Fruit fly (Drosophila melanogaster): ENCODE results near the gene mRpL47.

mRpL47 gene

DNA sequence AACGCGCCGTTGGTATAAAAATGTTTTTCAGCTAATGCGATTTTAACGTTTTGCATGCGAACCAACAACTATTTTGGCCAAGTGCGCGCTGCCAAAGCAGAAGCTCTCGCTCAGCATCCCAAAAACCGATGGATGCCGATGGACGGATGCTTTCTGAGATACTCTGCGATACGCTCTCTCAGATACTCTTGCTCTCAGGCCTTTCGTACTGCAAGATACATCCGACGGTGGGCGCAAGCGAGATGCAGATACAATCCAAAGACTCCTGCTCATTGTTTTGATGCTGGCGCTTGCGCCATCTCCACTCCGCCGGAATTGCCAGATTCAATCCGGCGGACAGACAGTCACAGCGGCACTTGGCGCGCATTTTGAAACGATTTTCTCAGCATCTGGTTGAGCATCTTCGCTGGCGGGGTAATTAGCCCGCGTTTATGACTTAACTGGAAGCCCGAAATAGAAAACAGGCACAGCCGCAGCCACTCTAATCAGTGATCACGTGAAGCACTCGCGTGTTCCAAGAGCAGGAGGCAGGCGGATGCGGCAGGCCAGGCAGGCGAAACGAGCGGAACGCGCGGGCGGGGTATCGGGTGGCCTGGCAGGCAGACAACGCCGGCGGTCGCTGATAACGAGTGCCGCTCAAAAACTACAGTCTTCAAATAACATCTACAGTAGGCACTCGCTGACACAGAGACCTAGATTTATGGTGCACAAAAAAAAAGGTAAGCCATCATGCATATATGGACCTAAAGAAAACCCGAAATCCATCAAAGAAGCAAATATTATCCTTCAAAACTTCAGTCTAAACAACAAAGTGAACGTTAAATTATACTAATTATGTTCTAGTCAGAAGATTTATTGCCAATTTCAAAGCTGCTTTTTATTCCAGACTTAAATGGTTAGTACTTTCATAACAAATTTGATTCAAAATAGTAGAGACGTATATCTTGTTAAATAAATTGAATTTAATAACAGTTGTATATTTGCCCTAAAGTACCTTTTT lies 21.8 kb downstream of the mRpL47 start, which contains the start of gene CG16779 (continued):
- TF ChIP-seq Asciz (GFP tag; optimal IDR thresholded peaks at IDR 0.05) (no peak), CG11560 (tag; IDR thresholded peaks at IDR 0.05) (no peak), CG10979 (tag; optimal IDR thresholded peaks at IDR 0.05) (peak; percentile 49), CG11093 (GFP tag; IDR thresholded peaks at IDR 0.05) (0 out of 3 replicates have a peak, but pooled peaks have one; percentile 6), CG12299 (tag; optimal IDR thresholded peaks at IDR 0.05) (no peak), CG15269 (tag; optimal IDR thresholded peaks at IDR 0.05) (peak; percentile 49), CG4617 (GFP tag; optimal IDR thresholded peaks at IDR 0.05; ENCODE audit: borderline replicate concordance) (no peak), ssp (GFP tag; IDR thresholded peaks at IDR 0.05) (no peak), pita (GFP tag; optimal IDR thresholded peaks at IDR 0.05) (no peak), ATbp (GFP tag; optimal IDR thresholded peaks at IDR 0.05) (no peak), tx (GFP tag; optimal IDR thresholded peaks at IDR 0.05) (no peak), CG3281 (GFP tag; optimal IDR thresholded peaks at IDR 0.05) (peak; percentile 35), schlank (tag; optimal IDR thresholded peaks at IDR 0.05) (no peak), zen2 (GFP tag; IDR thresholded peaks at IDR 0.05; ENCODE audit: partially characterized antibody) (peak; percentile 65; the same call in 2 of the 3 replicates), Oli (tag; optimal IDR thresholded peaks at IDR 0.05) (peak; percentile 67), CG1792 (GFP tag; optimal IDR thresholded peaks at IDR 0.05) (no peak), CG14667 (GFP tag; IDR thresholded peaks at IDR 0.05) (no peak), Rx (GFP tag; IDR thresholded peaks at IDR 0.05) (no peak), Hr3 (GFP tag; optimal IDR thresholded peaks at IDR 0.05) (peak; percentile 53), jing (GFP tag; optimal IDR thresholded peaks at IDR 0.05) (peak; percentile 3), CG12769 (tag; optimal IDR thresholded peaks at IDR 0.05) (no peak), CG17186 (GFP tag; optimal IDR thresholded peaks at IDR 0.05) (no peak), CG6175 (GFP tag; IDR thresholded peaks at IDR 0.05) (no peak), pum (GFP tag; optimal IDR thresholded peaks at IDR 0.05) (no peak), toy (GFP tag; IDR thresholded peaks at IDR 0.05) (no peak), Dll (GFP tag; IDR thresholded peaks at IDR 0.05; ENCODE audit: partially characterized antibody) (no peak; the same call in 3 of the 4 replicates), CG7556 (GFP tag; optimal IDR thresholded peaks at IDR 0.05) (peak; percentile 67), CG17361 (GFP tag; IDR thresholded peaks at IDR 0.05) (peak; percentile 73), gt (GFP tag; IDR thresholded peaks at IDR 0.05) (no peak), CG7928 (GFP tag; optimal IDR thresholded peaks at IDR 0.05) (no peak), h (optimal IDR thresholded peaks at IDR 0.05) (no peak), cad (GFP tag; optimal IDR thresholded peaks at IDR 0.05) (peak; percentile 85), B-H2 (GFP tag; optimal IDR thresholded peaks at IDR 0.05) (no peak), wdn (GFP tag; IDR thresholded peaks at IDR 0.05) (no peak), kah (GFP tag; optimal IDR thresholded peaks at IDR 0.05) (no peak), Ets97D (GFP tag; optimal IDR thresholded peaks at IDR 0.05) (no peak), crc (GFP tag; optimal IDR thresholded peaks at IDR 0.05) (no peak), CG8944 (GFP tag; optimal IDR thresholded peaks at IDR 0.05) (no peak), disco-r (GFP tag; optimal IDR thresholded peaks at IDR 0.05) (peak; percentile 16), CG14014 (GFP tag; IDR thresholded peaks at IDR 0.05) (no peak), Vsx1 (GFP tag; optimal IDR thresholded peaks at IDR 0.05) (no peak), CG6765 (GFP tag; optimal IDR thresholded peaks at IDR 0.05) (no peak), ro (GFP tag; IDR thresholded peaks at IDR 0.05) (no peak), z (GFP tag; IDR thresholded peaks at IDR 0.05) (no peak), fd3F (GFP tag; optimal IDR thresholded peaks at IDR 0.05) (no peak), CG7987 (GFP tag; optimal IDR thresholded peaks at IDR 0.05) (peak; percentile 96), psq (GFP tag; optimal IDR thresholded peaks at IDR 0.05) (no peak), CG6272 (GFP tag; IDR thresholded peaks at IDR 0.05) (no peak), Bdp1 (GFP tag; optimal IDR thresholded peaks at IDR 0.05) (no peak), shn (GFP tag; optimal IDR thresholded peaks at IDR 0.05) (no peak)
